Fruit fly (Drosophila melanogaster) whole organism, embryonic: ENCODE measurements around the gene E2f2.

ENCODE experiments used
- Antp ChIP-seq: fragments of 200-800 bp; sonication (Bioruptor generic); optimal IDR thresholded peaks from 3 replicates; lab custom pipeline; 2016; ENCODE audit warnings: missing biosample characterization, missing genetic modification characterization
- Bgb ChIP-seq: fragments of 200-800 bp; sonication (Bioruptor generic); IDR thresholded peaks from 2 replicates; pipeline ENCODE4 v1.3.6; 2022; ENCODE audit warnings: missing biosample characterization, missing genetic modification characterization; ENCODE audit not compliant: partially characterized antibody
- CG11093 ChIP-seq: fragments of 200-800 bp; sonication (Bioruptor generic); IDR thresholded peaks from 3 replicates; pipeline ENCODE4 v1.3.6; 2022; ENCODE audit warnings: missing biosample characterization, missing genetic modification characterization
- CG11560 ChIP-seq: fragments of 200-800 bp; sonication (Bioruptor generic); IDR thresholded peaks from 3 replicates; pipeline ENCODE4 v1.3.6; 2022; ENCODE audit warnings: missing biosample characterization, missing genetic modification characterization
- CG12236 ChIP-seq: fragments of 200-800 bp; sonication (Bioruptor generic); optimal IDR thresholded peaks from 2 replicates; lab custom pipeline; 2016; ENCODE audit warnings: missing biosample characterization, missing genetic modification characterization
- CG1602 ChIP-seq: fragments of 200-800 bp; sonication (Bioruptor generic); optimal IDR thresholded peaks from 3 replicates; lab custom pipeline; 2016; ENCODE audit warnings: missing biosample characterization, missing genetic modification characterization
- CG16779 ChIP-seq: fragments of 200-800 bp; sonication (Bioruptor generic); IDR thresholded peaks from 2 replicates; pipeline ENCODE4 v1.3.6; 2022; ENCODE audit warnings: missing biosample characterization, missing genetic modification characterization
- CG17186 ChIP-seq: fragments of 200-800 bp; sonication (Bioruptor generic); optimal IDR thresholded peaks from 3 replicates; lab custom pipeline; 2017; ENCODE audit warnings: missing biosample characterization, missing genetic modification reagents, missing genetic modification characterization
- CG17385 ChIP-seq: fragments of 200-800 bp; sonication (Bioruptor generic); optimal IDR thresholded peaks from 3 replicates; lab custom pipeline; 2018; ENCODE audit warnings: missing biosample characterization, mild to moderate bottlenecking, missing genetic modification characterization
- CG17829 ChIP-seq: fragments of 200-800 bp; optimal IDR thresholded peaks from 2 replicates; lab custom pipeline; 2019; ENCODE audit warnings: missing biosample characterization, mild to moderate bottlenecking, missing genetic modification characterization, moderate library complexity
- CG18599 ChIP-seq: fragments of 200-800 bp; sonication (Bioruptor generic); optimal IDR thresholded peaks from 3 replicates; lab custom pipeline; 2017; ENCODE audit warnings: missing biosample characterization, missing genetic modification characterization, mild to moderate bottlenecking, moderate library complexity, missing genetic modification reagents
- CG30403 ChIP-seq: fragments of 200-800 bp; sonication (Bioruptor generic); optimal IDR thresholded peaks from 3 replicates; lab custom pipeline; 2016; ENCODE audit warnings: missing biosample characterization, missing genetic modification characterization
- CG3847 ChIP-seq: fragments of 200-800 bp; sonication (Bioruptor generic); IDR thresholded peaks from 2 replicates; pipeline ENCODE4 v1.3.6; 2022; ENCODE audit warnings: missing biosample characterization, missing genetic modification characterization
- CG7987 ChIP-seq: fragments of 200-800 bp; sonication (Bioruptor generic); optimal IDR thresholded peaks from 2 replicates; lab custom pipeline; 2018; ENCODE audit warnings: missing biosample characterization, mild to moderate bottlenecking, missing genetic modification characterization, moderate library complexity
- CG8944 ChIP-seq: fragments of 200-800 bp; sonication (Bioruptor generic); optimal IDR thresholded peaks from 3 replicates; lab custom pipeline; 2016; ENCODE audit warnings: missing biosample characterization, missing genetic modification characterization
- CHES-1-like ChIP-seq: fragments of 200-800 bp; sonication (Bioruptor generic); optimal IDR thresholded peaks from 2 replicates; lab custom pipeline; 2016; ENCODE audit warnings: missing biosample characterization, missing genetic modification characterization
- Chrac-16 ChIP-seq: fragments of 200-800 bp; sonication (Bioruptor generic); optimal IDR thresholded peaks from 3 replicates; lab custom pipeline; 2016; ENCODE audit warnings: missing biosample characterization, missing genetic modification characterization
- CoRest ChIP-seq: fragments of 200-800 bp; sonication (Bioruptor generic); optimal IDR thresholded peaks from 3 replicates; lab custom pipeline; 2018; ENCODE audit warnings: missing biosample characterization, mild to moderate bottlenecking, missing genetic modification characterization, moderate library complexity
- Dfd ChIP-seq, 2 experiments: fragments of >200 bp; optimal IDR thresholded peaks; 2 replicates each; lab custom pipeline; 2017; ENCODE audit warnings: missing biosample characterization in 2 of 2, missing genetic modification characterization in 2 of 2
- Dp ChIP-seq: fragments of 200-800 bp; sonication (Bioruptor generic); optimal IDR thresholded peaks from 2 replicates; lab custom pipeline; 2018; ENCODE audit warnings: missing biosample characterization, mild to moderate bottlenecking, missing genetic modification characterization, moderate library complexity
- Gsc ChIP-seq: fragments of 200-800 bp; sonication (Bioruptor generic); IDR thresholded peaks from 2 replicates; pipeline ENCODE4 v1.3.6; 2022; ENCODE audit warnings: missing biosample characterization, missing genetic modification characterization
- H15 ChIP-seq: fragments of 200-800 bp; sonication (Bioruptor generic); IDR thresholded peaks from 3 replicates; pipeline ENCODE4 v1.3.6; 2022; ENCODE audit warnings: missing biosample characterization, missing genetic modification characterization
- HLH54F ChIP-seq: fragments of 200-800 bp; sonication (Bioruptor generic); optimal IDR thresholded peaks from 3 replicates; lab custom pipeline; 2016; ENCODE audit warnings: missing biosample characterization, missing genetic modification characterization
- Hmr ChIP-seq: fragments of 200-800 bp; sonication (Bioruptor generic); optimal IDR thresholded peaks from 3 replicates; lab custom pipeline; 2017; ENCODE audit warnings: mild to moderate bottlenecking, missing biosample characterization, missing genetic modification reagents, missing genetic modification characterization
- Lhr ChIP-seq: fragments of 200-800 bp; sonication (Bioruptor generic); optimal IDR thresholded peaks from 3 replicates; lab custom pipeline; 2017; ENCODE audit warnings: mild to moderate bottlenecking, missing biosample characterization, missing genetic modification reagents, missing genetic modification characterization
- Meics ChIP-seq: fragments of 200-800 bp; sonication (Bioruptor generic); optimal IDR thresholded peaks from 2 replicates; lab custom pipeline; 2017; ENCODE audit warnings: missing biosample characterization, mild to moderate bottlenecking, missing genetic modification characterization
- Myb ChIP-seq: fragments of 200-800 bp; sonication (Bioruptor generic); optimal IDR thresholded peaks from 2 replicates; lab custom pipeline; 2016; ENCODE audit warnings: missing biosample characterization, missing genetic modification characterization
- Oli ChIP-seq: fragments of 200-800 bp; sonication (Bioruptor generic); optimal IDR thresholded peaks from 2 replicates; lab custom pipeline; 2018; ENCODE audit warnings: missing biosample characterization, mild to moderate bottlenecking, missing genetic modification characterization, moderate library complexity
- PHDP ChIP-seq: fragments of 200-800 bp; sonication (Bioruptor generic); optimal IDR thresholded peaks from 3 replicates; lab custom pipeline; 2018; ENCODE audit warnings: missing biosample characterization, mild to moderate bottlenecking, missing genetic modification characterization, moderate library complexity
- TFAM ChIP-seq: fragments of 200-800 bp; sonication (Bioruptor generic); optimal IDR thresholded peaks from 2 replicates; lab custom pipeline; 2017; ENCODE audit warnings: missing biosample characterization, missing genetic modification characterization, inconsistent platforms
- Taf1 ChIP-seq: fragments of 200-800 bp; sonication (Bioruptor generic); IDR thresholded peaks from 2 replicates; pipeline ENCODE4 v1.3.6; 2022; ENCODE audit warnings: missing biosample characterization, missing genetic modification characterization
- Usf ChIP-seq: fragments of 200-800 bp; sonication (Bioruptor generic); optimal IDR thresholded peaks from 2 replicates; lab custom pipeline; 2017; ENCODE audit warnings: missing genotype, missing biosample characterization, missing genetic modification characterization
- Xbp1 ChIP-seq: fragments of 200-800 bp; sonication (Bioruptor generic); optimal IDR thresholded peaks from 3 replicates; lab custom pipeline; 2016; ENCODE audit warnings: missing biosample characterization, mild to moderate bottlenecking, missing genetic modification characterization
- cad ChIP-seq: fragments of >200 bp; optimal IDR thresholded peaks from 2 replicates; lab custom pipeline; 2017; ENCODE audit warnings: missing biosample characterization, missing genetic modification characterization
- dm ChIP-seq: fragments of 200-800 bp; sonication (Bioruptor generic); optimal IDR thresholded peaks from 3 replicates; lab custom pipeline; 2016; ENCODE audit warnings: missing biosample characterization, missing genetic modification characterization
- en ChIP-seq: fragments of 200-800 bp; sonication (Bioruptor generic); optimal IDR thresholded peaks from 2 replicates; lab custom pipeline; 2016; ENCODE audit warnings: missing biosample characterization, missing genetic modification characterization
- fu2 ChIP-seq: fragments of 200-800 bp; sonication (Bioruptor generic); optimal IDR thresholded peaks from 2 replicates; lab custom pipeline; 2016; ENCODE audit warnings: missing biosample characterization, missing genetic modification characterization
- jumu ChIP-seq: fragments of 200-800 bp; sonication (Bioruptor generic); optimal IDR thresholded peaks from 3 replicates; lab custom pipeline; 2016; ENCODE audit warnings: missing biosample characterization, missing genetic modification characterization
- knrl ChIP-seq: fragments of 200-800 bp; sonication (Bioruptor generic); IDR thresholded peaks from 3 replicates; pipeline ENCODE4 v1.3.6; 2022; ENCODE audit warnings: missing biosample characterization, missing genetic modification characterization; ENCODE audit not compliant: partially characterized antibody
- pfk ChIP-seq: fragments of 200-800 bp; sonication (Bioruptor generic); optimal IDR thresholded peaks from 2 replicates; lab custom pipeline; 2018; ENCODE audit warnings: missing biosample characterization, mild to moderate bottlenecking, missing genetic modification characterization, moderate library complexity
- pros ChIP-seq: fragments of 200-800 bp; sonication (Bioruptor generic); optimal IDR thresholded peaks from 3 replicates; lab custom pipeline; 2019; ENCODE audit warnings: missing biosample characterization, mild to moderate bottlenecking, missing genetic modification characterization, moderate library complexity
- rib ChIP-seq: fragments of 200-800 bp; sonication (Bioruptor generic); IDR thresholded peaks from 2 replicates; pipeline ENCODE4 v1.3.6; 2022; ENCODE audit warnings: missing biosample characterization, missing genetic modification characterization
- sens-2 ChIP-seq: fragments of 200-800 bp; sonication (Bioruptor generic); IDR thresholded peaks from 2 replicates; pipeline ENCODE4 v1.3.6; 2022; ENCODE audit warnings: missing biosample characterization, missing genetic modification characterization
- sug ChIP-seq: fragments of 200-800 bp; optimal IDR thresholded peaks from 2 replicates; lab custom pipeline; 2019; ENCODE audit warnings: missing biosample characterization, mild to moderate bottlenecking, missing genetic modification characterization, moderate library complexity
- tap ChIP-seq: fragments of 200-800 bp; optimal IDR thresholded peaks from 3 replicates; lab custom pipeline; 2019; ENCODE audit warnings: missing biosample characterization, mild to moderate bottlenecking, missing genetic modification characterization, moderate library complexity
- tgo ChIP-seq: fragments of 200-800 bp; sonication (Bioruptor generic); IDR thresholded peaks from 3 replicates; pipeline ENCODE4 v1.3.6; 2022; ENCODE audit warnings: missing biosample characterization, missing genetic modification characterization
- tin ChIP-seq: fragments of 200-800 bp; sonication (Bioruptor generic); optimal IDR thresholded peaks from 3 replicates; lab custom pipeline; 2016; ENCODE audit warnings: missing biosample characterization, missing genetic modification characterization
- tll ChIP-seq, 2 experiments: fragments of 200-800 bp in 1 of 2; fragments of >200 bp in 1 of 2; sonication (Bioruptor generic) in 1 of 2; optimal IDR thresholded peaks; 2 replicates each; lab custom pipeline; 2017 to 2019; ENCODE audit warnings: missing biosample characterization in 2 of 2, missing genetic modification characterization in 2 of 2, mild to moderate bottlenecking in 1 of 2, moderate library complexity in 1 of 2
- vfl ChIP-seq: fragments of 200-800 bp; sonication (Bioruptor generic); optimal IDR thresholded peaks from 2 replicates; lab custom pipeline; 2016; ENCODE audit warnings: missing biosample characterization, missing genetic modification characterization

The E2f2 gene

dm6 chr2L:21156156-21157040 is at the start of gene E2f2, which contains the start of gene Mpp6:
Gene E2f2 (minus strand): TSS chr2L:21156749.
Gene Mpp6 (plus strand): TSS chr2L:21156288.
- TF ChIP-seq CHES-1-like (GFP tag; lab: Kevin White, UChicago), result peak; percentile 6
- TF ChIP-seq knrl (GFP tag; lab: Robert Waterston, UW), result peak; percentile 84
- TF ChIP-seq sug (tag; lab: Kevin White, UChicago), result peak; percentile 26
- TF ChIP-seq Dfd (GFP tag; optimal IDR thresholded peaks at IDR 0.05; lab: Kevin White, UChicago), result no peak
- TF ChIP-seq Dp (GFP tag; lab: Kevin White, UChicago), result peak; percentile 79
- peak; percentile 23 for TF ChIP-seq CG1602 (GFP tag; lab: Kevin White, UChicago)
- TF ChIP-seq vfl (GFP tag; lab: Kevin White, UChicago), result peak; percentile 4
- TF ChIP-seq Gsc (GFP tag; lab: Robert Waterston, UW), result no peak
- TF ChIP-seq CG17385 (GFP tag; lab: Kevin White, UChicago), result peak; percentile 4
- TF ChIP-seq pfk, result no peak
- peak; percentile 22 for TF ChIP-seq CoRest
- peak; percentile 11 for TF ChIP-seq Meics (GFP tag; lab: Kevin White, UChicago)
- no peak for TF ChIP-seq cad
- no peak for TF ChIP-seq fu2 (GFP tag; lab: Kevin White, UChicago)
- peak; percentile 51 for TF ChIP-seq CG30403 (GFP tag; lab: Kevin White, UChicago)
- no peak for TF ChIP-seq Usf
- TF ChIP-seq tll (GFP tag; optimal IDR thresholded peaks at IDR 0.05; lab: Kevin White, UChicago), result no peak
- no peak for TF ChIP-seq CG8944 (GFP tag; lab: Kevin White, UChicago)
- peak; percentile 7 for TF ChIP-seq Lhr (GFP tag; lab: Kevin White, UChicago)
- no peak for TF ChIP-seq Taf1 (GFP tag; lab: Robert Waterston, UW)
- TF ChIP-seq HLH54F (GFP tag; lab: Kevin White, UChicago), result peak; percentile 25
- peak; percentile 50 for TF ChIP-seq CG18599 (GFP tag; lab: Kevin White, UChicago)
- no peak for TF ChIP-seq jumu
- TF ChIP-seq Chrac-16 (GFP tag; lab: Kevin White, UChicago), result no peak
- peak; percentile 14; the same call in 1 of the 3 replicates for TF ChIP-seq tgo (GFP tag; lab: Robert Waterston, UW)
- peak; percentile 28 for TF ChIP-seq Antp (GFP tag; lab: Kevin White, UChicago)
- no peak for TF ChIP-seq tap (tag; lab: Kevin White, UChicago)
- TF ChIP-seq dm, result peak; percentile 75
- peak; percentile 89 for TF ChIP-seq Bgb
- no peak for TF ChIP-seq sens-2 (GFP tag; lab: Robert Waterston, UW)
- TF ChIP-seq CG7987 (GFP tag; lab: Kevin White, UChicago), result peak; percentile 28
- TF ChIP-seq TFAM (GFP tag; lab: Kevin White, UChicago), result no peak
- peak; percentile 22 for TF ChIP-seq Xbp1
- no peak for TF ChIP-seq CG12236 (GFP tag; lab: Kevin White, UChicago)
- TF ChIP-seq H15 (GFP tag; lab: Robert Waterston, UW), result peak; percentile 59; the same call in 2 of the 3 replicates
- peak; percentile 60; the same call in 1 of the 2 replicates for TF ChIP-seq CG16779 (GFP tag; lab: Robert Waterston, UW)
- TF ChIP-seq CG17186, result peak; percentile 77
- peak; percentile 5 for TF ChIP-seq CG17829
- TF ChIP-seq Myb, result peak; percentile 33
- peak; percentile 82 for TF ChIP-seq CG3847 (GFP tag; lab: Robert Waterston, UW)
- peak; percentile 31 for TF ChIP-seq tin
- TF ChIP-seq rib (GFP tag; lab: Robert Waterston, UW), result no peak
- peak; percentile 8 for TF ChIP-seq Hmr
- TF ChIP-seq pros, result no peak
- peak; percentile 49; the same call in 1 of the 3 replicates for TF ChIP-seq CG11560 (tag; lab: Robert Waterston, UW)
- no peak for TF ChIP-seq PHDP (tag; lab: Kevin White, UChicago)
- no peak for TF ChIP-seq Oli (tag; lab: Kevin White, UChicago)
- TF ChIP-seq en, result no peak
- no peak for TF ChIP-seq CG11093 (GFP tag; lab: Robert Waterston, UW)
